Fruit fly (Drosophila melanogaster) whole organism, prepupa: ENCODE measurements around the gene CG31777.

Source experiments
- CG1621 ChIP-seq: fragments of 200-800 bp; sonication (Bioruptor generic); optimal IDR thresholded peaks from 3 replicates; lab custom pipeline; 2018; ENCODE audit warnings: missing biosample characterization, mild to moderate bottlenecking, missing genetic modification characterization
- CG16779 ChIP-seq: fragments of 200-800 bp; sonication (Bioruptor generic); optimal IDR thresholded peaks from 3 replicates; lab custom pipeline; 2017; ENCODE audit warnings: missing biosample characterization, mild to moderate bottlenecking, missing genetic modification characterization
- CG32006 ChIP-seq: fragments of 200-800 bp; sonication (Bioruptor generic); optimal IDR thresholded peaks from 3 replicates; lab custom pipeline; 2017; ENCODE audit warnings: missing biosample characterization, mild to moderate bottlenecking, missing genetic modification characterization
- CG34406 ChIP-seq: fragments of 200-800 bp; sonication (Bioruptor generic); optimal IDR thresholded peaks from 3 replicates; lab custom pipeline; 2016; ENCODE audit warnings: missing biosample characterization, missing genetic modification characterization
- CG9139 ChIP-seq: fragments of 200-800 bp; sonication (Bioruptor generic); optimal IDR thresholded peaks from 3 replicates; lab custom pipeline; 2017; ENCODE audit warnings: missing biosample characterization, mild to moderate bottlenecking, missing genetic modification characterization
- Sox102F ChIP-seq: fragments of 200-800 bp; sonication (Bioruptor generic); optimal IDR thresholded peaks from 2 replicates; lab custom pipeline; 2016; ENCODE audit warnings: missing biosample characterization, mild to moderate bottlenecking, missing genetic modification characterization
- achi ChIP-seq: fragments of 200-800 bp; sonication (Bioruptor generic); optimal IDR thresholded peaks from 3 replicates; lab custom pipeline; 2016; ENCODE audit warnings: missing biosample characterization, missing genetic modification characterization
- fd85E ChIP-seq: fragments of 200-800 bp; sonication (Bioruptor generic); optimal IDR thresholded peaks from 3 replicates; lab custom pipeline; 2016; ENCODE audit warnings: missing biosample characterization, missing genetic modification characterization
- ss ChIP-seq, 2 experiments: fragments of 200-800 bp; sonication (Bioruptor generic); optimal IDR thresholded peaks; 2 replicates in 1 of 2; 3 replicates in 1 of 2; lab custom pipeline; 2017 to 2018; ENCODE audit warnings: mild to moderate bottlenecking in 2 of 2, missing biosample characterization in 2 of 2, missing genetic modification characterization in 2 of 2, moderate library complexity in 1 of 2
- topi ChIP-seq: fragments of 200-800 bp; sonication (Bioruptor generic); optimal IDR thresholded peaks from 3 replicates; lab custom pipeline; 2016; ENCODE audit warnings: missing biosample characterization, missing genetic modification characterization
- vri ChIP-seq: fragments of 200-800 bp; sonication (Bioruptor generic); optimal IDR thresholded peaks from 3 replicates; lab custom pipeline; 2016; ENCODE audit warnings: missing biosample characterization, mild to moderate bottlenecking, missing genetic modification characterization

- TF ChIP-seq achi = no peak
- TF ChIP-seq CG34406 (GFP tag; lab: Kevin White, UChicago) = no peak
- TF ChIP-seq vri (GFP tag; lab: Kevin White, UChicago) = no peak
- TF ChIP-seq CG16779 (tag; lab: Kevin White, UChicago) = no peak
- no peak for TF ChIP-seq Sox102F
- no peak for TF ChIP-seq fd85E (GFP tag; lab: Kevin White, UChicago)
- no peak for TF ChIP-seq CG32006 (GFP tag; lab: Kevin White, UChicago)
- no peak for TF ChIP-seq CG9139
- no peak for TF ChIP-seq ss (GFP tag; optimal IDR thresholded peaks at IDR 0.05; lab: Kevin White, UChicago)
- TF ChIP-seq CG1621 = no peak
- TF ChIP-seq topi (GFP tag; lab: Kevin White, UChicago) = no peak
These were observed 7.0 kb downstream of the CG31777 start, which contains the start of gene CG42465 for dm6 chr2L:3699895-3700294.
